Fruit fly (Drosophila melanogaster): Measurements from ENCODE around the gene CG4596.

dm6 chr3R:10888300-10888632 is 15.4 kb downstream of the CG4596 start:
- no peak for TF ChIP-seq CG17806 (tag; optimal IDR thresholded peaks at IDR 0.05)
- no peak for TF ChIP-seq CG8159 (tag; optimal IDR thresholded peaks at IDR 0.05)
- TF ChIP-seq CG4496 (GFP tag; IDR thresholded peaks at IDR 0.05): no peak

Data from whole organism, pupa.